Fruit fly (Drosophila melanogaster): ENCODE measurements around the gene CG7650.

DNA sequence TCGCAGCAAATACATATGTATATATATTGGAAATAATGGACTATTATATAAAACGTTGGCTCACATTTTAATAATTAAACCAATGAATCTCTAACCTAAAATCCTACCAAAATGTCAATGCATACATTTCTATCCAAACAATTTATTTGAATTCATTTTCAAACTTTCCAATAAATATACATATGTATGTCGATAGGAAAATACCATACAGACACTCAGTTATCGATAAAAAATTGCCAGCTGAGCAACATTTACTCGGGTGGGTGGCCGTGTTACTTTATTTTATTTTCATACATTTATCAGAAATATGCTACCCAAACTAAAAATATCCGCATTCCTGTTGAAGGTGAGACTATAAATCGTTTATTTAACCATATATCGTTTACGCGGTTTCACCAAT is 33.8 kb downstream of the CG7650 start, which contains the start of gene Ufsp2:
- TF ChIP-seq CTCF (optimal IDR thresholded peaks at IDR 0.05), result no peak
- no peak for TF ChIP-seq CG8478 (optimal IDR thresholded peaks at IDR 0.05)
